Fruit fly (Drosophila melanogaster) Kc167 (cell line): ENCODE measurements around the gene CG10562.

Experiments
- Myc ChIP-seq: fragments of >200 bp; optimal IDR thresholded peaks from 2 replicates; lab custom pipeline; 2017; ENCODE audit warnings: missing external identifiers
- Sin3A ChIP-seq: fragments of >200 bp; optimal IDR thresholded peaks from 2 replicates; lab custom pipeline; 2018; ENCODE audit warnings: missing external identifiers
- h ChIP-seq: fragments of >200 bp; optimal IDR thresholded peaks from 3 replicates; lab custom pipeline; 2018; ENCODE audit warnings: missing external identifiers
- insv ChIP-seq: fragments of >200 bp; optimal IDR thresholded peaks from 3 replicates; lab custom pipeline; 2018; ENCODE audit warnings: missing external identifiers
- psq ChIP-seq: fragments of >200 bp; optimal IDR thresholded peaks from 2 replicates; lab custom pipeline; 2017; ENCODE audit warnings: missing external identifiers

- TF ChIP-seq Sin3A (lab: Kevin White, UChicago) (no peak), Myc (lab: Kevin White, UChicago) (no peak), h (lab: Kevin White, UChicago) (no peak), psq (lab: Kevin White, UChicago) (no peak), insv (lab: Kevin White, UChicago) (no peak)
Observed at dm6 chr3R:25275276-25275675, 47.3 kb downstream of the CG10562 start.
